Worm (Caenorhabditis elegans): ENCODE results near the gene str-20.
A peak's percentile ranks its signal among the peaks of the same experiment; 100 is the strongest.

- no peak for TF ChIP-seq rnt-1 (tag; optimal IDR thresholded peaks at IDR 0.05)
- peak; percentile 66 for TF ChIP-seq ama-1 (optimal IDR thresholded peaks at IDR 0.05)
- no peak for TF ChIP-seq vab-15 (tag; optimal IDR thresholded peaks at IDR 0.05)
- TF ChIP-seq lin-15B (tag; optimal IDR thresholded peaks at IDR 0.05) = no peak
- no peak for TF ChIP-seq aha-1 (tag; optimal IDR thresholded peaks at IDR 0.05)
- no peak for TF ChIP-seq egl-27 (tag; optimal IDR thresholded peaks at IDR 0.05)
- TF ChIP-seq lin-13 (GFP tag; optimal IDR thresholded peaks at IDR 0.05) = no peak
- TF ChIP-seq nhr-237 (tag; optimal IDR thresholded peaks at IDR 0.05) = no peak
These were observed 30.3 kb upstream of the str-20 start for ce11 chrV:725807-726572.
